Worm (Caenorhabditis elegans) whole organism, L2 larva: Measurements from ENCODE around the gene gbb-2.

Source experiments
- ceh-16 ChIP-seq: fragments of 150-350 bp; optimal IDR thresholded peaks from 2 replicates; lab custom pipeline; 2014; ENCODE audit warnings: missing biosample characterization, missing genetic modification characterization
- ceh-82 ChIP-seq: fragments of 150-350 bp; optimal IDR thresholded peaks from 2 replicates; lab custom pipeline; 2014; ENCODE audit warnings: missing biosample characterization, missing genetic modification characterization
- egl-27 ChIP-seq: sonication (generic microtip); optimal IDR thresholded peaks from 3 replicates; lab custom pipeline; 2017; ENCODE audit warnings: missing biosample characterization, missing genetic modification reagents, missing genetic modification characterization
- elt-3 ChIP-seq: sonication (generic microtip); optimal IDR thresholded peaks from 2 replicates; lab custom pipeline; 2017; ENCODE audit warnings: missing biosample characterization, missing genetic modification characterization
- fos-1 ChIP-seq: fragments of 150-350 bp; optimal IDR thresholded peaks from 2 replicates; lab custom pipeline; 2014; ENCODE audit warnings: missing biosample characterization, missing genetic modification characterization
- mdl-1 ChIP-seq, 2 experiments: fragments of 150-350 bp in 1 of 2; sonication (generic microtip) in 1 of 2; optimal IDR thresholded peaks; 2 replicates each; lab custom pipeline; 2017; ENCODE audit warnings: missing biosample characterization in 2 of 2, missing genetic modification characterization in 2 of 2
- nhr-11 ChIP-seq: fragments of 150-350 bp; optimal IDR thresholded peaks from 2 replicates; lab custom pipeline; 2014; ENCODE audit warnings: missing biosample characterization, missing genetic modification characterization
- nhr-12 ChIP-seq: fragments of 150-350 bp; optimal IDR thresholded peaks from 2 replicates; lab custom pipeline; 2014; ENCODE audit warnings: missing biosample characterization, missing genetic modification characterization
- nhr-237 ChIP-seq: fragments of 150-350 bp; optimal IDR thresholded peaks from 2 replicates; lab custom pipeline; 2014; ENCODE audit warnings: missing biosample characterization, missing genetic modification characterization
- unc-62 ChIP-seq: fragments of 150-350 bp; optimal IDR thresholded peaks from 2 replicates; lab custom pipeline; 2014; ENCODE audit warnings: missing biosample characterization, missing genetic modification reagents, missing genetic modification characterization
- ztf-11 ChIP-seq: sonication (generic microtip); optimal IDR thresholded peaks from 2 replicates; lab custom pipeline; 2017; ENCODE audit warnings: missing biosample characterization, missing genetic modification characterization
- ztf-4 ChIP-seq: fragments of 150-350 bp; optimal IDR thresholded peaks from 2 replicates; lab custom pipeline; 2014; ENCODE audit warnings: missing biosample characterization, missing genetic modification characterization

DNA sequence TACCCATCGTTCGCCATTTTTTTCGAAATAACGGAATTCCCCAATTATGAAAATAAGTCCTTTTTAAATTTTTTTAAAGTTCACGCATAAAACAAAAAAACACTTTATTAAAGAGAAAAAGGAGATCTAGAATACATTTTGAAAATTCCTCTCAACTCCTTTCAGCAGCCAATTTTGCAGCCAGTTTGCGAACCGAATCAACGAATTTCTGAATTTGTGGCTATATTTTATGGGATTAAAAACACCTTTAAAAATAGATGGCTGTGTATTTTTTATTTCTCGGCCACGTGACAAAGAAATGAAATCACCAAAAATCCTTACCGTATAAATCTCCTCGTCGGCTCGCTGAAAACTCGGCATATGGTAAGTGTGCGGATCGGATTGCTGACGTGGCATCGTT is 26.5 kb downstream of the gbb-2 start, which contains the start of gene M01H9.10:
- TF ChIP-seq nhr-12 (no peak), ceh-16 (tag; lab: Kevin White, UChicago) (no peak), nhr-237 (tag; lab: Kevin White, UChicago) (no peak), ceh-82 (tag; lab: Kevin White, UChicago) (no peak), egl-27 (no peak), ztf-11 (tag; lab: Kevin White, UChicago) (no peak), unc-62 (GFP tag; lab: Kevin White, UChicago) (no peak), elt-3 (no peak), ztf-4 (tag; lab: Kevin White, UChicago) (no peak), fos-1 (tag; lab: Kevin White, UChicago) (no peak), nhr-11 (tag; lab: Kevin White, UChicago) (no peak), mdl-1 (tag; optimal IDR thresholded peaks at IDR 0.05; lab: Kevin White, UChicago) (no peak)
